Fruit fly (Drosophila melanogaster) whole organism, embryonic: ENCODE data around the gene CG6236.

Experiments used
- Ada2b ChIP-seq: fragments of 200-800 bp; sonication (Bioruptor generic); IDR thresholded peaks from 2 replicates; pipeline ENCODE4 v1.3.6; 2022; ENCODE audit warnings: missing biosample characterization, missing genetic modification characterization
- Aef1 ChIP-seq: fragments of 200-800 bp; sonication (Bioruptor generic); IDR thresholded peaks from 3 replicates; pipeline ENCODE4 v1.3.6; 2022; ENCODE audit warnings: missing biosample characterization, missing genetic modification characterization
- BEAF-32 ChIP-seq: fragments of 200-800 bp; sonication (Bioruptor generic); optimal IDR thresholded peaks from 3 replicates; lab custom pipeline; 2017; ENCODE audit warnings: missing biosample characterization, missing genetic modification characterization, mild to moderate bottlenecking, moderate library complexity, missing genetic modification reagents
- CG10209 ChIP-seq: fragments of 200-800 bp; sonication (Bioruptor generic); optimal IDR thresholded peaks from 3 replicates; lab custom pipeline; 2017; ENCODE audit warnings: missing biosample characterization, mild to moderate bottlenecking, missing genetic modification characterization, missing genetic modification reagents
- CG10431 ChIP-seq: fragments of 200-800 bp; sonication (Bioruptor generic); optimal IDR thresholded peaks from 3 replicates; lab custom pipeline; 2018; ENCODE audit warnings: missing biosample characterization, mild to moderate bottlenecking, missing genetic modification characterization
- CG11560 ChIP-seq: fragments of 200-800 bp; sonication (Bioruptor generic); IDR thresholded peaks from 3 replicates; pipeline ENCODE4 v1.3.6; 2022; ENCODE audit warnings: missing biosample characterization, missing genetic modification characterization
- CG12744 ChIP-seq: fragments of 200-800 bp; sonication (Bioruptor generic); optimal IDR thresholded peaks from 2 replicates; lab custom pipeline; 2016; ENCODE audit warnings: missing biosample characterization, missing genetic modification characterization
- CG13296 ChIP-seq: fragments of 200-800 bp; sonication (Bioruptor generic); optimal IDR thresholded peaks from 3 replicates; lab custom pipeline; 2018; ENCODE audit warnings: missing biosample characterization, mild to moderate bottlenecking, missing genetic modification characterization
- CG14050 ChIP-seq: fragments of 200-800 bp; sonication (Bioruptor generic); IDR thresholded peaks from 3 replicates; pipeline ENCODE4 v1.3.6; 2022; ENCODE audit warnings: missing biosample characterization, missing genetic modification characterization
- CG17186 ChIP-seq: fragments of 200-800 bp; sonication (Bioruptor generic); optimal IDR thresholded peaks from 3 replicates; lab custom pipeline; 2017; ENCODE audit warnings: missing biosample characterization, missing genetic modification reagents, missing genetic modification characterization
- CG17359 ChIP-seq: fragments of 200-800 bp; sonication (Bioruptor generic); optimal IDR thresholded peaks from 3 replicates; lab custom pipeline; 2018; ENCODE audit warnings: missing biosample characterization, mild to moderate bottlenecking, missing genetic modification characterization, moderate library complexity
- CG17361 ChIP-seq: fragments of 200-800 bp; sonication (Bioruptor generic); IDR thresholded peaks from 3 replicates; pipeline ENCODE4 v1.3.6; 2022; ENCODE audit warnings: missing biosample characterization, missing genetic modification characterization
- CG17385 ChIP-seq: fragments of 200-800 bp; sonication (Bioruptor generic); optimal IDR thresholded peaks from 3 replicates; lab custom pipeline; 2018; ENCODE audit warnings: missing biosample characterization, mild to moderate bottlenecking, missing genetic modification characterization
- CG2875 ChIP-seq: fragments of 200-800 bp; sonication (Bioruptor generic); optimal IDR thresholded peaks from 2 replicates; lab custom pipeline; 2017; ENCODE audit warnings: missing biosample characterization, mild to moderate bottlenecking, missing genetic modification characterization, missing genetic modification reagents
- CG3163 ChIP-seq: fragments of 200-800 bp; sonication (Bioruptor generic); optimal IDR thresholded peaks from 3 replicates; lab custom pipeline; 2016; ENCODE audit warnings: missing biosample characterization, missing genetic modification characterization
- CG32532 ChIP-seq: fragments of 200-800 bp; sonication (Bioruptor generic); IDR thresholded peaks from 2 replicates; pipeline ENCODE4 v1.3.6; 2022; ENCODE audit warnings: missing biosample characterization, missing genetic modification characterization
- CG32767 ChIP-seq: fragments of 200-800 bp; sonication (Bioruptor generic); IDR thresholded peaks from 2 replicates; pipeline ENCODE4 v1.3.6; 2022; ENCODE audit warnings: missing biosample characterization, missing genetic modification characterization
- CG3407 ChIP-seq: fragments of 200-800 bp; sonication (Bioruptor generic); optimal IDR thresholded peaks from 2 replicates; lab custom pipeline; 2018; ENCODE audit warnings: missing biosample characterization, mild to moderate bottlenecking, missing genetic modification characterization
- CG3995 ChIP-seq: fragments of 200-800 bp; sonication (Bioruptor generic); optimal IDR thresholded peaks from 3 replicates; lab custom pipeline; 2016; ENCODE audit warnings: missing biosample characterization, missing genetic modification characterization
- CG4282 ChIP-seq: fragments of 200-800 bp; sonication (Bioruptor generic); optimal IDR thresholded peaks from 2 replicates; lab custom pipeline; 2016; ENCODE audit warnings: missing biosample characterization, missing genetic modification characterization
- CG4820 ChIP-seq: fragments of 200-800 bp; sonication (Bioruptor generic); optimal IDR thresholded peaks from 3 replicates; lab custom pipeline; 2016; ENCODE audit warnings: missing biosample characterization, missing genetic modification characterization
- CG6654 ChIP-seq: fragments of 200-800 bp; sonication (Bioruptor generic); optimal IDR thresholded peaks from 2 replicates; lab custom pipeline; 2017; ENCODE audit warnings: missing biosample characterization, mild to moderate bottlenecking, missing genetic modification characterization
- CG7271 ChIP-seq: fragments of 200-800 bp; sonication (Bioruptor generic); optimal IDR thresholded peaks from 2 replicates; lab custom pipeline; 2018; ENCODE audit warnings: missing biosample characterization, mild to moderate bottlenecking, missing genetic modification characterization, moderate library complexity
- CG7556 ChIP-seq: fragments of 200-800 bp; sonication (Bioruptor generic); optimal IDR thresholded peaks from 2 replicates; lab custom pipeline; 2017; ENCODE audit warnings: missing biosample characterization, mild to moderate bottlenecking, missing genetic modification characterization
- CG7786 ChIP-seq: fragments of 200-800 bp; sonication (Bioruptor generic); optimal IDR thresholded peaks from 2 replicates; lab custom pipeline; 2016; ENCODE audit warnings: missing biosample characterization, missing genetic modification characterization
- CG9817 ChIP-seq: fragments of 200-800 bp; sonication (Bioruptor generic); optimal IDR thresholded peaks from 2 replicates; lab custom pipeline; 2018; ENCODE audit warnings: missing biosample characterization, mild to moderate bottlenecking, missing genetic modification characterization, moderate library complexity
- CrebB ChIP-seq: fragments of 200-800 bp; sonication (Bioruptor generic); optimal IDR thresholded peaks from 3 replicates; lab custom pipeline; 2018; ENCODE audit warnings: missing biosample characterization, mild to moderate bottlenecking, missing genetic modification characterization
- D19B ChIP-seq: fragments of 200-800 bp; sonication (Bioruptor generic); optimal IDR thresholded peaks from 2 replicates; lab custom pipeline; 2017; ENCODE audit warnings: missing biosample characterization, mild to moderate bottlenecking, missing genetic modification characterization
- Doc3 ChIP-seq: fragments of 200-800 bp; sonication (Bioruptor generic); IDR thresholded peaks from 3 replicates; pipeline ENCODE4 v1.3.6; 2022; ENCODE audit warnings: missing biosample characterization, missing genetic modification characterization; ENCODE audit not compliant: partially characterized antibody
- H2.0 ChIP-seq: fragments of 200-800 bp; sonication (Bioruptor generic); IDR thresholded peaks from 2 replicates; pipeline ENCODE4 v1.3.6; 2022; ENCODE audit warnings: missing biosample characterization, missing genetic modification characterization
- HHEX ChIP-seq: fragments of 200-800 bp; sonication (Bioruptor generic); optimal IDR thresholded peaks from 3 replicates; lab custom pipeline; 2017; ENCODE audit warnings: missing biosample characterization, mild to moderate bottlenecking, missing genetic modification characterization, missing genetic modification reagents
- HLH4C ChIP-seq: fragments of 200-800 bp; sonication (Bioruptor generic); IDR thresholded peaks from 3 replicates; pipeline ENCODE4 v1.3.6; 2022; ENCODE audit warnings: missing biosample characterization, missing genetic modification characterization; ENCODE audit not compliant: partially characterized antibody
- HmgD ChIP-seq: fragments of 200-800 bp; sonication (Bioruptor generic); optimal IDR thresholded peaks from 3 replicates; lab custom pipeline; 2016; ENCODE audit warnings: missing biosample characterization, missing genetic modification characterization
- Kr ChIP-seq: fragments of 200-800 bp; sonication (Bioruptor generic); optimal IDR thresholded peaks from 2 replicates; lab custom pipeline; 2017; ENCODE audit warnings: missing biosample characterization, mild to moderate bottlenecking, missing genetic modification characterization
- Lim3 ChIP-seq: fragments of 200-800 bp; sonication (Bioruptor generic); IDR thresholded peaks from 2 replicates; pipeline ENCODE4 v1.3.6; 2022; ENCODE audit warnings: missing biosample characterization, missing genetic modification characterization
- Nf-YC ChIP-seq: fragments of 200-800 bp; optimal IDR thresholded peaks from 3 replicates; lab custom pipeline; 2019; ENCODE audit warnings: missing biosample characterization, mild to moderate bottlenecking, missing genetic modification characterization, moderate library complexity
- cad ChIP-seq: fragments of >200 bp; optimal IDR thresholded peaks from 2 replicates; lab custom pipeline; 2017; ENCODE audit warnings: missing biosample characterization, missing genetic modification characterization
- da ChIP-seq: fragments of 200-800 bp; sonication (Bioruptor generic); optimal IDR thresholded peaks from 2 replicates; lab custom pipeline; 2016; ENCODE audit warnings: missing biosample characterization, missing genetic modification characterization
- danr ChIP-seq: fragments of 200-800 bp; sonication (Bioruptor generic); IDR thresholded peaks from 2 replicates; pipeline ENCODE4 v1.3.6; 2022; ENCODE audit warnings: missing biosample characterization, missing genetic modification characterization
- dimm ChIP-seq: fragments of 200-800 bp; sonication (Bioruptor generic); IDR thresholded peaks from 2 replicates; pipeline ENCODE4 v1.3.6; 2022; ENCODE audit warnings: missing biosample characterization, missing genetic modification characterization
- hbn ChIP-seq: fragments of 200-800 bp; sonication (Bioruptor generic); IDR thresholded peaks from 2 replicates; pipeline ENCODE4 v1.3.6; 2022; ENCODE audit warnings: missing biosample characterization, missing genetic modification characterization; ENCODE audit not compliant: partially characterized antibody
- her ChIP-seq: fragments of 200-800 bp; sonication (Bioruptor generic); optimal IDR thresholded peaks from 2 replicates; lab custom pipeline; 2016; ENCODE audit warnings: missing biosample characterization, missing genetic modification characterization
- jumu ChIP-seq: fragments of 200-800 bp; sonication (Bioruptor generic); optimal IDR thresholded peaks from 3 replicates; lab custom pipeline; 2016; ENCODE audit warnings: missing biosample characterization, missing genetic modification characterization
- lab ChIP-seq: fragments of 200-800 bp; sonication (Bioruptor generic); optimal IDR thresholded peaks from 3 replicates; lab custom pipeline; 2017; ENCODE audit warnings: missing biosample characterization, missing genetic modification characterization, mild to moderate bottlenecking, moderate library complexity, missing genetic modification reagents
- lmd ChIP-seq: fragments of 200-800 bp; sonication (Bioruptor generic); IDR thresholded peaks from 2 replicates; pipeline ENCODE4 v1.3.6; 2022; ENCODE audit warnings: missing biosample characterization, missing genetic modification characterization
- phol ChIP-seq: fragments of 200-800 bp; sonication (Bioruptor generic); optimal IDR thresholded peaks from 3 replicates; lab custom pipeline; 2018; ENCODE audit warnings: missing biosample characterization, mild to moderate bottlenecking, missing genetic modification characterization, moderate library complexity
- pita ChIP-seq: fragments of 200-800 bp; sonication (Bioruptor generic); optimal IDR thresholded peaks from 2 replicates; lab custom pipeline; 2017; ENCODE audit warnings: missing biosample characterization, mild to moderate bottlenecking, missing genetic modification characterization
- pum ChIP-seq: fragments of 200-800 bp; sonication (Bioruptor generic); optimal IDR thresholded peaks from 2 replicates; lab custom pipeline; 2016; ENCODE audit warnings: missing biosample characterization, missing genetic modification characterization
- trh ChIP-seq: fragments of 200-800 bp; sonication (Bioruptor generic); optimal IDR thresholded peaks from 2 replicates; lab custom pipeline; 2016; ENCODE audit warnings: missing biosample characterization, missing genetic modification characterization
- vnd ChIP-seq: fragments of 200-800 bp; sonication (Bioruptor generic); IDR thresholded peaks from 3 replicates; pipeline ENCODE4 v1.3.6; 2022; ENCODE audit warnings: missing biosample characterization, missing genetic modification characterization; ENCODE audit not compliant: partially characterized antibody

CG6236 gene

dm6 chr3R:15293005-15293877 is 34.8 kb downstream of the CG6236 start (continued):
- TF ChIP-seq D19B (GFP tag; lab: Kevin White, UChicago) (peak; percentile 53), CG12744 (GFP tag; lab: Kevin White, UChicago) (no peak), CG4282 (no peak), cad (GFP tag; lab: Kevin White, UChicago) (no peak), CG3995 (GFP tag; lab: Kevin White, UChicago) (no peak), CG11560 (tag; lab: Robert Waterston, UW) (no peak), CG7556 (peak; percentile 26), CG3163 (GFP tag; lab: Kevin White, UChicago) (no peak), CG17385 (GFP tag; lab: Kevin White, UChicago) (no peak), CG3407 (GFP tag; lab: Kevin White, UChicago) (no peak), Doc3 (GFP tag; lab: Robert Waterston, UW) (no peak), CG9817 (tag; lab: Kevin White, UChicago) (peak; percentile 5), pum (peak; percentile 20), lab (peak; percentile 17), Kr (no peak), trh (GFP tag; lab: Kevin White, UChicago) (no peak), HHEX (GFP tag; lab: Kevin White, UChicago) (peak; percentile 7), lmd (no peak), CG14050 (GFP tag; lab: Robert Waterston, UW) (no peak), Aef1 (GFP tag; lab: Robert Waterston, UW) (no peak), dimm (GFP tag; lab: Robert Waterston, UW) (no peak), CG32767 (GFP tag; lab: Robert Waterston, UW) (no peak), HmgD (GFP tag; lab: Kevin White, UChicago) (no peak), CG10209 (no peak), pita (GFP tag; lab: Kevin White, UChicago) (no peak), CG7271 (tag; lab: Kevin White, UChicago) (no peak), CG17361 (GFP tag; lab: Robert Waterston, UW) (no peak), Nf-YC (no peak), BEAF-32 (GFP tag; lab: Kevin White, UChicago) (no peak), Lim3 (GFP tag; lab: Robert Waterston, UW) (no peak), her (GFP tag; lab: Kevin White, UChicago) (no peak), H2.0 (GFP tag; lab: Robert Waterston, UW) (no peak), CG2875 (GFP tag; lab: Kevin White, UChicago) (no peak), danr (no peak), jumu (GFP tag; lab: Kevin White, UChicago) (no peak), phol (tag; lab: Kevin White, UChicago) (peak; percentile 51), hbn (GFP tag; lab: Robert Waterston, UW) (no peak), Ada2b (GFP tag; lab: Robert Waterston, UW) (no peak), HLH4C (GFP tag; lab: Robert Waterston, UW) (no peak), CG4820 (GFP tag; lab: Kevin White, UChicago) (no peak), vnd (GFP tag; lab: Robert Waterston, UW) (no peak), CG17359 (peak; percentile 41), CG6654 (GFP tag; lab: Kevin White, UChicago) (no peak), CG7786 (GFP tag; lab: Kevin White, UChicago) (no peak), CG13296 (GFP tag; lab: Kevin White, UChicago) (no peak), CG32532 (no peak), da (GFP tag; lab: Kevin White, UChicago) (no peak), CrebB (tag; lab: Kevin White, UChicago) (no peak), CG10431 (GFP tag; lab: Kevin White, UChicago) (no peak), CG17186 (GFP tag; lab: Kevin White, UChicago) (no peak)
